Worm (Caenorhabditis elegans): Measurements from ENCODE around the gene T02E9.5.

- TF ChIP-seq mel-28 (tag; optimal IDR thresholded peaks at IDR 0.05; ENCODE audit: borderline replicate concordance): no peak
- no peak for TF ChIP-seq T26A5.8 (tag; optimal IDR thresholded peaks at IDR 0.05)
- no peak for TF ChIP-seq tbx-9 (tag; optimal IDR thresholded peaks at IDR 0.05; ENCODE audit: borderline replicate concordance)
- TF ChIP-seq nhr-90 (tag; optimal IDR thresholded peaks at IDR 0.05): no peak
- TF ChIP-seq nfya-2 (GFP tag; IDR thresholded peaks at IDR 0.05): no peak
- no peak for TF ChIP-seq akir-1 (GFP tag; optimal IDR thresholded peaks at IDR 0.05)
- no peak for TF ChIP-seq die-1 (tag; optimal IDR thresholded peaks at IDR 0.05)
These were observed 21.5 kb downstream of the T02E9.5 start for ce11 chrV:11363575-11363974.

Measured in whole organism, young adult.